ENCODE assay signal across 1 fruit fly cellular context in genomic region chr3L:22471586-22472291, dm6.
TF ChIP-seq lines count a peak whose summit lies in the region.

No protein-coding gene starts in this region.

TF ChIP-seq in whole organism, embryonic, 481 proteins besides CTCF, POLR2A, EP300 and RAD21 (continued from another document):
- TF ChIP-seq Hr3 (GFP tag; optimal IDR thresholded peaks at IDR 0.05; lab: Kevin White, UChicago) (peak; percentile 56), HLHmδ (GFP tag; optimal IDR thresholded peaks at IDR 0.05; lab: Kevin White, UChicago) (no peak), Mad (GFP tag; optimal IDR thresholded peaks at IDR 0.05; lab: Kevin White, UChicago) (no peak), CG12236 (GFP tag; optimal IDR thresholded peaks at IDR 0.05; lab: Kevin White, UChicago) (no peak), CG13296 (GFP tag; optimal IDR thresholded peaks at IDR 0.05; lab: Kevin White, UChicago) (peak; percentile 52), hbn (GFP tag; IDR thresholded peaks at IDR 0.05; lab: Robert Waterston, UW; ENCODE audit: partially characterized antibody) (no peak), CG8765 (GFP tag; IDR thresholded peaks at IDR 0.05; lab: Robert Waterston, UW) (no peak), CG11695 (GFP tag; IDR thresholded peaks at IDR 0.05; lab: Robert Waterston, UW) (peak; percentile 59; the same call in 1 of the 3 replicates), ERR (GFP tag; optimal IDR thresholded peaks at IDR 0.05; lab: Kevin White, UChicago) (no peak), CG2875 (GFP tag; optimal IDR thresholded peaks at IDR 0.05; lab: Kevin White, UChicago) (no peak), CG6683 (GFP tag; optimal IDR thresholded peaks at IDR 0.05; lab: Kevin White, UChicago) (no peak), CG34224 (GFP tag; IDR thresholded peaks at IDR 0.05; lab: Robert Waterston, UW; ENCODE audit: partially characterized antibody) (no peak), MTF-1 (GFP tag; optimal IDR thresholded peaks at IDR 0.05; lab: Kevin White, UChicago; ENCODE audit: borderline replicate concordance) (no peak), psq (GFP tag; optimal IDR thresholded peaks at IDR 0.05; lab: Kevin White, UChicago) (no peak), CG34376 (GFP tag; optimal IDR thresholded peaks at IDR 0.05; lab: Kevin White, UChicago) (peak; percentile 2), Dbx (GFP tag; IDR thresholded peaks at IDR 0.05; lab: Robert Waterston, UW) (peak; percentile 31; the same call in 1 of the 3 replicates), tll (GFP tag; optimal IDR thresholded peaks at IDR 0.05; lab: Kevin White, UChicago) (no peak), crol (GFP tag; IDR thresholded peaks at IDR 0.05; lab: Robert Waterston, UW) (no peak), CG7839 (tag; optimal IDR thresholded peaks at IDR 0.05; lab: Kevin White, UChicago) (peak; percentile 74)
TF ChIP-seq in whole organism, embryonic: peak in this region for 143.
